Worm (Caenorhabditis elegans) whole organism, L2 larva: Measurements from ENCODE around the gene K10C2.2.

ENCODE experiments used
- C34F6.9 ChIP-seq: fragments of 150-350 bp; optimal IDR thresholded peaks from 2 replicates; lab custom pipeline; 2014; ENCODE audit warnings: missing biosample characterization, missing genetic modification characterization
- F13H6.1 ChIP-seq: sonication (generic microtip); optimal IDR thresholded peaks from 2 replicates; lab custom pipeline; 2016; ENCODE audit warnings: missing genetic modification characterization, missing compliant biosample characterization
- R02D3.7 ChIP-seq: fragments of 150-350 bp; optimal IDR thresholded peaks from 2 replicates; lab custom pipeline; 2014; ENCODE audit warnings: missing biosample characterization, missing genetic modification characterization
- Y55F3AM.14 ChIP-seq: fragments of 200-800 bp; sonication (Bioruptor generic); optimal IDR thresholded peaks from 2 replicates; lab custom pipeline; 2018; ENCODE audit warnings: mild to moderate bottlenecking, missing genetic modification characterization, missing compliant biosample characterization
- ZK546.5 ChIP-seq: sonication (generic microtip); optimal IDR thresholded peaks from 2 replicates; lab custom pipeline; 2017; ENCODE audit warnings: missing biosample characterization, missing genetic modification characterization
- alr-1 ChIP-seq: fragments of 150-350 bp; optimal IDR thresholded peaks from 2 replicates; lab custom pipeline; 2014; ENCODE audit warnings: missing biosample characterization, missing genetic modification characterization
- aly-2 ChIP-seq: fragments of 150-350 bp; optimal IDR thresholded peaks from 2 replicates; lab custom pipeline; 2014; ENCODE audit warnings: missing biosample characterization, missing genetic modification characterization
- ama-1 ChIP-seq: fragments of 150-350 bp; optimal IDR thresholded peaks from 2 replicates; lab custom pipeline; 2018; ENCODE audit warnings: inconsistent platforms
- ceh-82 ChIP-seq: fragments of 150-350 bp; optimal IDR thresholded peaks from 2 replicates; lab custom pipeline; 2014; ENCODE audit warnings: missing biosample characterization, missing genetic modification characterization
- crh-2 ChIP-seq: sonication (generic microtip); optimal IDR thresholded peaks from 2 replicates; lab custom pipeline; 2017; ENCODE audit warnings: missing biosample characterization, missing genetic modification characterization
- dmd-4 ChIP-seq: sonication (generic microtip); optimal IDR thresholded peaks from 2 replicates; lab custom pipeline; 2017; ENCODE audit warnings: missing biosample characterization, missing genetic modification characterization
- elt-1 ChIP-seq: fragments of 150-350 bp; optimal IDR thresholded peaks from 2 replicates; lab custom pipeline; 2014; ENCODE audit warnings: missing biosample characterization, missing genetic modification characterization
- elt-3 ChIP-seq: sonication (generic microtip); optimal IDR thresholded peaks from 2 replicates; lab custom pipeline; 2017; ENCODE audit warnings: missing biosample characterization, missing genetic modification characterization
- fos-1 ChIP-seq: fragments of 150-350 bp; optimal IDR thresholded peaks from 2 replicates; lab custom pipeline; 2014; ENCODE audit warnings: missing biosample characterization, missing genetic modification characterization
- gmeb-1 ChIP-seq: fragments of 150-350 bp; optimal IDR thresholded peaks from 2 replicates; lab custom pipeline; 2014; ENCODE audit warnings: missing biosample characterization, missing genetic modification characterization
- lin-11 ChIP-seq: fragments of 150-350 bp; sonication (generic microtip); optimal IDR thresholded peaks from 2 replicates; lab custom pipeline; 2014; ENCODE audit warnings: missing biosample characterization, missing genetic modification characterization, inconsistent platforms, mixed read lengths
- lin-13 ChIP-seq: fragments of 150-350 bp; optimal IDR thresholded peaks from 2 replicates; lab custom pipeline; 2014; ENCODE audit warnings: missing biosample characterization, missing genetic modification reagents, missing genetic modification characterization
- lsy-2 ChIP-seq, 2 experiments: fragments of 150-350 bp in 1 of 2; sonication (generic microtip) in 1 of 2; optimal IDR thresholded peaks; 2 replicates each; lab custom pipeline; 2014 to 2017; ENCODE audit warnings: missing biosample characterization in 2 of 2, missing genetic modification characterization in 2 of 2
- mab-5 ChIP-seq: fragments of 150-350 bp; optimal IDR thresholded peaks from 2 replicates; lab custom pipeline; 2014; ENCODE audit warnings: missing biosample characterization, missing genetic modification characterization
- mbf-1 ChIP-seq: sonication (generic microtip); optimal IDR thresholded peaks from 2 replicates; lab custom pipeline; 2017; ENCODE audit warnings: missing biosample characterization, missing genetic modification characterization
- mdl-1 ChIP-seq, 2 experiments: fragments of 150-350 bp in 1 of 2; sonication (generic microtip) in 1 of 2; optimal IDR thresholded peaks; 2 replicates each; lab custom pipeline; 2017; ENCODE audit warnings: missing biosample characterization in 2 of 2, missing genetic modification characterization in 2 of 2
- nhr-10 ChIP-seq: sonication (generic microtip); optimal IDR thresholded peaks from 2 replicates; lab custom pipeline; 2017; ENCODE audit warnings: missing biosample characterization, missing genetic modification characterization
- nhr-129 ChIP-seq: fragments of 150-350 bp; optimal IDR thresholded peaks from 2 replicates; lab custom pipeline; 2014; ENCODE audit warnings: missing biosample characterization, missing genetic modification characterization
- nhr-21 ChIP-seq: fragments of 150-350 bp; optimal IDR thresholded peaks from 2 replicates; lab custom pipeline; 2014; ENCODE audit warnings: missing biosample characterization, missing genetic modification characterization
- nhr-237 ChIP-seq: fragments of 150-350 bp; optimal IDR thresholded peaks from 2 replicates; lab custom pipeline; 2014; ENCODE audit warnings: missing biosample characterization, missing genetic modification characterization
- nhr-25 ChIP-seq: fragments of 150-350 bp; sonication (generic microtip); optimal IDR thresholded peaks from 3 replicates; lab custom pipeline; 2014; ENCODE audit warnings: missing biosample characterization, missing genetic modification characterization
- nhr-77 ChIP-seq: fragments of 150-350 bp; optimal IDR thresholded peaks from 2 replicates; lab custom pipeline; 2014; ENCODE audit warnings: missing biosample characterization, missing genetic modification characterization
- sem-4 ChIP-seq: fragments of 150-350 bp; optimal IDR thresholded peaks from 2 replicates; lab custom pipeline; 2014; ENCODE audit warnings: missing biosample characterization, missing genetic modification reagents, missing genetic modification characterization
- skn-1 ChIP-seq: sonication (generic microtip); optimal IDR thresholded peaks from 2 replicates; lab custom pipeline; 2017; ENCODE audit warnings: missing biosample characterization, missing genetic modification characterization
- sma-3 ChIP-seq: sonication (generic microtip); optimal IDR thresholded peaks from 2 replicates; lab custom pipeline; 2016; ENCODE audit warnings: missing genetic modification reagents, missing genetic modification characterization, missing compliant biosample characterization
- sma-9 ChIP-seq, 2 experiments: fragments of 150-350 bp in 1 of 2; sonication (generic microtip) in 1 of 2; optimal IDR thresholded peaks; 2 replicates each; lab custom pipeline; 2014 to 2016; ENCODE audit warnings: missing genetic modification characterization in 2 of 2, mild to moderate bottlenecking in 1 of 2, missing biosample characterization in 1 of 2, missing compliant biosample characterization in 1 of 2, missing genetic modification reagents in 1 of 2, moderate library complexity in 1 of 2
- unc-39 ChIP-seq: fragments of 150-350 bp; optimal IDR thresholded peaks from 2 replicates; lab custom pipeline; 2014; ENCODE audit warnings: missing biosample characterization, missing genetic modification characterization
- unc-62 ChIP-seq: fragments of 150-350 bp; optimal IDR thresholded peaks from 2 replicates; lab custom pipeline; 2014; ENCODE audit warnings: missing biosample characterization, missing genetic modification reagents, missing genetic modification characterization
- zag-1 ChIP-seq: fragments of 150-350 bp; optimal IDR thresholded peaks from 2 replicates; lab custom pipeline; 2014; ENCODE audit warnings: missing biosample characterization, missing genetic modification characterization
- ztf-1 ChIP-seq: fragments of 200-800 bp; sonication (Bioruptor generic); conservative IDR thresholded peaks from 2 replicates; pipeline ENCODE4 v1.3.6; 2022; ENCODE audit warnings: missing genetic modification characterization, missing compliant biosample characterization
- ztf-4 ChIP-seq: fragments of 150-350 bp; optimal IDR thresholded peaks from 2 replicates; lab custom pipeline; 2014; ENCODE audit warnings: missing biosample characterization, missing genetic modification characterization

K10C2.2 gene

ce11 chrX:6448866-6449400, 15.3 kb upstream of the K10C2.2 start, which contains the start of gene fah-1 (continued):
- TF ChIP-seq C34F6.9 (no peak), R02D3.7 (tag; lab: Kevin White, UChicago) (no peak), nhr-21 (tag; lab: Kevin White, UChicago) (peak; percentile 58), nhr-129 (tag; lab: Kevin White, UChicago) (peak; percentile 60), sma-3 (GFP tag; lab: Kevin White, UChicago) (peak; percentile 89), elt-3 (tag; lab: Kevin White, UChicago) (no peak), sem-4 (tag; lab: Kevin White, UChicago) (no peak), unc-62 (no peak), zag-1 (tag; lab: Kevin White, UChicago) (no peak), gmeb-1 (tag; lab: Kevin White, UChicago) (peak; percentile 51), elt-1 (no peak), lin-11 (tag; lab: Kevin White, UChicago) (no peak), lsy-2 (tag; optimal IDR thresholded peaks at IDR 0.05; lab: Kevin White, UChicago) (no peak), ceh-82 (no peak), ztf-1 (no peak), nhr-77 (tag; lab: Kevin White, UChicago) (no peak)

DNA sequence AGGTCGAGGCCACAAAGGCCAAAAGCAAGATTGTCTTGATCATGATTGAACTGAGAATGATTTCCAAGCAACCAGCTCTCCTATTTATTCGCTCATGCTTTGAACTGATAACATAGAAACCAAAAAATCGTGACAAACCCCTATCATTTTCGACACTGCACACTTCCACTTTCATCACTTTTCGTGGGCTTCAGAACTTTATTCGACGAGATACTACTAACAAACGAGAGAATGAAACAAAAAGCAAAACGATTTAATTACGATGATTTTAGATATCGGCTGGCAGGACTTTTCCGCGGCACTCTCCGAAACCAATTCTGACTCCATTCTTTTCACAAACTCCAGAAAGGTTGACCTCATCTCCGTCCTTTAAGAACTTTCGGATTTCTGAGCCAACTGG, 13.0 kb upstream of the K10C2.2 start, which contains the start of gene asp-14:
Gene asp-14, minus strand, starts transcription at position 101 of the 400 bp plus-strand sequence.
- TF ChIP-seq C34F6.9 (no peak), fos-1 (tag; lab: Kevin White, UChicago) (peak; percentile 2), ama-1 (lab: Kevin White, UChicago) (no peak), skn-1 (tag; lab: Kevin White, UChicago) (no peak), zag-1 (tag; lab: Kevin White, UChicago) (no peak)

- TF ChIP-seq fos-1 (tag; lab: Kevin White, UChicago) (peak; percentile 46), skn-1 (tag; lab: Kevin White, UChicago) (peak; percentile 97), nhr-25 (tag; lab: Kevin White, UChicago) (no peak)
Measured at ce11 chrX:6445239-6445638, 11.7 kb upstream of the K10C2.2 start.

DNA sequence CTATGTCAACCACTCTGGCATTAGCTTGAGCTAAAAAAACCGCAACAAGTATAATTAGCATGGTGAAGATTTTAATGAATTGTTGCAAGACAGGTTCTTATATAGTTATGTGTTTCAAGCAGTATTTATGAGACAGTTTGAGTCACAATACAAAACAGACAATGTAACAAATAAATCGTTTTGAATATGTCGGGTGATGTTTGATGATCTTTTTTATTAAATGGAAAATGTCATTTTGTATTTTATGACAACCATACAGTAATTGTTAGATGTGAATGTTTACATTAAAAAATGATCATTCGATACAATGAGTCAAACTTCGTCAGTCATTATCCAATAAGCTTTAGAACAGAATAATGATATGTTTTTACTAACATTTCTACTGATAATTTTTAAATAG, 9.8 kb upstream of the K10C2.2 start, which contains the start of gene K10C2.7:
Gene K10C2.7, minus strand, starts transcription at position 101 of the 400 bp plus-strand sequence.
- TF ChIP-seq lin-13 (GFP tag; lab: Kevin White, UChicago) = no peak
- TF ChIP-seq lin-11 (tag; lab: Kevin White, UChicago) = no peak
- TF ChIP-seq dmd-4 (tag; lab: Kevin White, UChicago) = no peak
- TF ChIP-seq, all 48 proteins: peak for 0

ce11 chrX:6440464-6440863, 6.9 kb upstream of the K10C2.2 start, which contains the start of gene K10C2.14:
Gene K10C2.14, minus strand, starts transcription at chrX:6440564.
- TF ChIP-seq nhr-21 (tag; lab: Kevin White, UChicago) = no peak
- TF ChIP-seq lin-13 (GFP tag; lab: Kevin White, UChicago) = no peak
- no peak for TF ChIP-seq fos-1 (tag; lab: Kevin White, UChicago)
- TF ChIP-seq dmd-4 (tag; lab: Kevin White, UChicago) = no peak
- no peak for TF ChIP-seq nhr-237 (tag; lab: Kevin White, UChicago)

DNA sequence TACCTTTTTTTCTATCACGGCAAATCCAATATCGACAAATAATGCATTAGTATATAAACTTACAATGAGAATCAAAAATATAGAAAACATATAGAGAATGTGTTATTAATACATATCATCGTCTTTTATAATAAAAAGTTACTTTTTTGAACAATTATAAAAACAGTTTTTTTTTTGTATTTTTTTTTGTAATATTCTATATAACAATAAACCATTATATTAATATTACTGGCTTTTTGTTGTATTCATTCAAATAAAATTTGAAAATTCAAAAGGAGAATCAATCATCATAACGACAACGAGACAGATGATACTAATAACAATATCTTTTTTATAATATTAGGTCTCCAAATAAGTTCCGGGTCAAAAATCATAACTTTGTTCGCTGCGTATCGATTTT, 4.0 kb upstream of the K10C2.2 start, which contains the start of gene K10C2.8:
Gene K10C2.8, minus strand, starts transcription at position 101 of the 400 bp plus-strand sequence.
- TF ChIP-seq sem-4 (tag; lab: Kevin White, UChicago) = no peak
- TF ChIP-seq mbf-1 (tag; lab: Kevin White, UChicago) = no peak
- TF ChIP-seq skn-1 (tag; lab: Kevin White, UChicago) = no peak
- no peak for TF ChIP-seq lsy-2 (tag; optimal IDR thresholded peaks at IDR 0.05; lab: Kevin White, UChicago)
- no peak for TF ChIP-seq dmd-4 (tag; lab: Kevin White, UChicago)
- no peak for TF ChIP-seq aly-2 (tag; lab: Kevin White, UChicago)
- no peak for TF ChIP-seq sma-3 (GFP tag; lab: Kevin White, UChicago)
- no peak for TF ChIP-seq ZK546.5 (tag; lab: Kevin White, UChicago)
- TF ChIP-seq, all 48 proteins: peak for 0

- TF ChIP-seq crh-2 (tag; lab: Kevin White, UChicago) (no peak), Y55F3AM.14 (no peak), mab-5 (tag; lab: Kevin White, UChicago) (no peak), alr-1 (no peak), lin-11 (tag; lab: Kevin White, UChicago) (no peak), zag-1 (tag; lab: Kevin White, UChicago) (no peak), ztf-4 (tag; lab: Kevin White, UChicago) (no peak), sma-9 (GFP tag; optimal IDR thresholded peaks at IDR 0.05; lab: Kevin White, UChicago) (no peak), sma-9 (tag; optimal IDR thresholded peaks at IDR 0.05; lab: Kevin White, UChicago) (no peak), ZK546.5 (tag; lab: Kevin White, UChicago) (no peak), dmd-4 (tag; lab: Kevin White, UChicago) (no peak), unc-39 (tag; lab: Kevin White, UChicago) (no peak), elt-1 (no peak), sma-3 (GFP tag; lab: Kevin White, UChicago) (no peak), nhr-237 (tag; lab: Kevin White, UChicago) (no peak), nhr-10 (no peak), F13H6.1 (tag; lab: Kevin White, UChicago) (no peak), mdl-1 (tag; optimal IDR thresholded peaks at IDR 0.05; lab: Kevin White, UChicago) (no peak)
Measured at ce11 chrX:6435812-6436211, 2.2 kb upstream of the K10C2.2 start.
